Worm (Caenorhabditis elegans) whole organism, L4 larva: ENCODE data around the gene him-14.
"Not testable (repeated sequence)": the region's sequence is repeated elsewhere in the genome, so short reads cannot be mapped to it uniquely, and the experiment has no call there.

Experiments
- ces-1 ChIP-seq: fragments of 150-350 bp; sonication (generic microtip); optimal IDR thresholded peaks from 4 replicates; lab custom pipeline; 2014; ENCODE audit warnings: missing biosample characterization, missing genetic modification reagents, missing genetic modification characterization
- fkh-10 ChIP-seq: fragments of 150-350 bp; optimal IDR thresholded peaks from 2 replicates; lab custom pipeline; 2014; ENCODE audit warnings: missing biosample characterization, missing genetic modification reagents, missing genetic modification characterization
- unc-130 ChIP-seq: sonication (generic microtip); optimal IDR thresholded peaks from 2 replicates; lab custom pipeline; 2016; ENCODE audit warnings: missing genetic modification reagents, missing genetic modification characterization, missing compliant biosample characterization
- unc-62 ChIP-seq, 3 experiments: fragments of 150-350 bp in 1 of 3; sonication (generic microtip); optimal IDR thresholded peaks in 2 of 3; peaks in 1 of 3; 1 replicate in 1 of 3; 2 replicates in 2 of 3; lab custom pipeline; 2014 to 2017; ENCODE audit warnings: missing biosample characterization in 3 of 3, missing genetic modification characterization in 3 of 3, missing genetic modification reagents in 3 of 3, missing genotype in 1 of 3

ce11 chrII:7084021-7084420 is 14.3 kb upstream of the him-14 start, which contains the start of the genes T02G5.14 and T02G5.15:
- TF ChIP-seq unc-130 (GFP tag; lab: Kevin White, UChicago); ces-1 (GFP tag; lab: Kevin White, UChicago); fkh-10 (GFP tag; lab: Kevin White, UChicago); unc-62 (GFP tag; optimal IDR thresholded peaks at IDR 0.05 in 1 of 2; lab: Kevin White, UChicago); unc-62 (tag; optimal IDR thresholded peaks at IDR 0.05; lab: Kevin White, UChicago): not testable (repeated sequence)
